Worm (Caenorhabditis elegans) whole organism, L2 larva: ENCODE measurements around the gene npp-27.

Experiments used
- R02D3.7 ChIP-seq: fragments of 150-350 bp; optimal IDR thresholded peaks from 2 replicates; lab custom pipeline; 2014; ENCODE audit warnings: missing biosample characterization, missing genetic modification characterization
- ZK546.5 ChIP-seq: sonication (generic microtip); optimal IDR thresholded peaks from 2 replicates; lab custom pipeline; 2017; ENCODE audit warnings: missing biosample characterization, missing genetic modification characterization
- lin-11 ChIP-seq: fragments of 150-350 bp; sonication (generic microtip); optimal IDR thresholded peaks from 2 replicates; lab custom pipeline; 2014; ENCODE audit warnings: missing biosample characterization, missing genetic modification characterization, inconsistent platforms, mixed read lengths
- nhr-11 ChIP-seq: fragments of 150-350 bp; optimal IDR thresholded peaks from 2 replicates; lab custom pipeline; 2014; ENCODE audit warnings: missing biosample characterization, missing genetic modification characterization
- nhr-129 ChIP-seq: fragments of 150-350 bp; optimal IDR thresholded peaks from 2 replicates; lab custom pipeline; 2014; ENCODE audit warnings: missing biosample characterization, missing genetic modification characterization
- nhr-77 ChIP-seq: fragments of 150-350 bp; optimal IDR thresholded peaks from 2 replicates; lab custom pipeline; 2014; ENCODE audit warnings: missing biosample characterization, missing genetic modification characterization
- unc-62 ChIP-seq: fragments of 150-350 bp; optimal IDR thresholded peaks from 2 replicates; lab custom pipeline; 2014; ENCODE audit warnings: missing biosample characterization, missing genetic modification reagents, missing genetic modification characterization
- ztf-11 ChIP-seq: sonication (generic microtip); optimal IDR thresholded peaks from 2 replicates; lab custom pipeline; 2017; ENCODE audit warnings: missing biosample characterization, missing genetic modification characterization

DNA sequence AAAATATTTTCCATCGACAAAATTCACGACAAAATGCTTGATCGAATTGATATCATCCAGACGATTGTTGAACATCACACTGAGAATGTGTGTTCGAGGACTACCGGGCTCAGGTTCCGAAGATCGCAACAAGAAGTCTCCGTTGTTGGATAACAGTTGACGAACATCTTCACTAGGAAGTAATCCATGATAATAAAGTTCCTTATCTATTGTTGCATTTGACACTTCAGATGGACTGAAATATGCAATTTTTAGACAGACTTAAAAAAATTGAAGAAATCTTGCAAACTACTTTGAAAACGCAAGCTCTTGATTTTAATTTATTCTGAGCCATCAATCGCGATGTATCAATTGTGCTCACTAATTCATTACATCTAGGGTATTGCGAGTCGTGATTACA lies 32.8 kb downstream of the npp-27 start:
- TF ChIP-seq R02D3.7 (tag; lab: Kevin White, UChicago) (no peak), nhr-77 (tag; lab: Kevin White, UChicago) (no peak), nhr-129 (tag; lab: Kevin White, UChicago) (no peak), nhr-11 (tag; lab: Kevin White, UChicago) (no peak), ztf-11 (tag; lab: Kevin White, UChicago) (no peak), ZK546.5 (tag; lab: Kevin White, UChicago) (no peak), unc-62 (GFP tag; lab: Kevin White, UChicago) (no peak), lin-11 (no peak)
